Worm (Caenorhabditis elegans): ENCODE measurements around the gene Y39E4B.13.

ce11 chrIII:13049956-13050355 is 41.0 kb upstream of the Y39E4B.13 start:
- TF ChIP-seq zag-1 (tag; optimal IDR thresholded peaks at IDR 0.05) (no peak), skn-1 (tag; optimal IDR thresholded peaks at IDR 0.05) (no peak), C16A3.4 (tag; optimal IDR thresholded peaks at IDR 0.05) (no peak), elt-3 (tag; optimal IDR thresholded peaks at IDR 0.05) (no peak)

Measured in whole organism, L1 larva.